Worm (Caenorhabditis elegans) whole organism, L4 larva: ENCODE data around the gene cct-4.

ENCODE experiments used
- D1046.2 ChIP-seq: fragments of 200-800 bp; sonication (Bioruptor generic); IDR thresholded peaks from 2 replicates; pipeline ENCODE4 v1.3.6; 2022; ENCODE audit warnings: missing genetic modification characterization, missing compliant biosample characterization
- F10B5.3 ChIP-seq: sonication (generic microtip); optimal IDR thresholded peaks from 2 replicates; lab custom pipeline; 2016; ENCODE audit warnings: mild to moderate bottlenecking, missing genetic modification characterization, missing compliant biosample characterization
- F26F4.8 ChIP-seq: fragments of 200-800 bp; sonication (Bioruptor generic); conservative IDR thresholded peaks from 2 replicates; pipeline ENCODE4 v1.3.6; 2022; ENCODE audit warnings: missing genetic modification characterization, missing compliant biosample characterization
- F49E8.2 ChIP-seq: sonication (generic microtip); optimal IDR thresholded peaks from 2 replicates; lab custom pipeline; 2016; ENCODE audit warnings: missing compliant biosample characterization, mild to moderate bottlenecking, missing genetic modification characterization, borderline replicate concordance
- T26A8.4 ChIP-seq: fragments of 200-800 bp; sonication (Bioruptor generic); IDR thresholded peaks from 2 replicates; pipeline ENCODE4 v1.3.6; 2022; ENCODE audit warnings: missing genetic modification characterization, missing compliant biosample characterization
- arid-1 ChIP-seq: fragments of 200-800 bp; sonication (Bioruptor generic); conservative IDR thresholded peaks from 2 replicates; pipeline ENCODE4 v1.3.6; 2022; ENCODE audit warnings: missing genetic modification reagents, missing genetic modification characterization, missing compliant biosample characterization
- ceh-44 ChIP-seq: fragments of 200-800 bp; sonication (Bioruptor generic); IDR thresholded peaks from 2 replicates; pipeline ENCODE4 v1.3.6; 2022; ENCODE audit warnings: missing genetic modification reagents, missing genetic modification characterization, missing compliant biosample characterization
- daf-12 ChIP-seq: fragments of 150-350 bp; optimal IDR thresholded peaks from 2 replicates; lab custom pipeline; 2014; ENCODE audit warnings: missing biosample characterization, missing genetic modification reagents, missing genetic modification characterization
- daf-16 ChIP-seq, 3 experiments: sonication (generic microtip); optimal IDR thresholded peaks; 2 replicates each; lab custom pipeline; 2016 to 2017; ENCODE audit warnings: missing genetic modification characterization in 3 of 3, missing genetic modification reagents in 3 of 3, mild to moderate bottlenecking in 2 of 3, missing compliant biosample characterization in 2 of 3, missing biosample characterization in 1 of 3, moderate library complexity in 1 of 3
- dmd-6 ChIP-seq: fragments of 200-800 bp; sonication (Bioruptor generic); IDR thresholded peaks from 2 replicates; pipeline ENCODE4 v1.3.6; 2022; ENCODE audit warnings: missing genetic modification reagents, missing genetic modification characterization, missing compliant biosample characterization
- egl-27 ChIP-seq: sonication (generic microtip); optimal IDR thresholded peaks from 3 replicates; lab custom pipeline; 2017; ENCODE audit warnings: missing biosample characterization, missing genetic modification reagents, missing genetic modification characterization
- fos-1 ChIP-seq: fragments of 150-350 bp; optimal IDR thresholded peaks from 2 replicates; lab custom pipeline; 2014; ENCODE audit warnings: missing biosample characterization, missing genetic modification characterization
- hlh-11 ChIP-seq: fragments of 200-800 bp; sonication (Bioruptor generic); optimal IDR thresholded peaks from 2 replicates; lab custom pipeline; 2018; ENCODE audit warnings: mild to moderate bottlenecking, missing genetic modification characterization, missing compliant biosample characterization
- hlh-30 ChIP-seq: sonication (generic microtip); optimal IDR thresholded peaks from 2 replicates; lab custom pipeline; 2017; ENCODE audit warnings: antibody characterized with exemption, mild to moderate bottlenecking, missing genetic modification characterization, missing compliant biosample characterization; ENCODE audit not compliant: insufficient read depth
- lim-7 ChIP-seq: fragments of 200-800 bp; sonication (Bioruptor generic); IDR thresholded peaks from 2 replicates; pipeline ENCODE4 v1.3.6; 2022; ENCODE audit warnings: missing genetic modification characterization, missing compliant biosample characterization
- lin-1 ChIP-seq: fragments of 200-800 bp; sonication (Bioruptor generic); IDR thresholded peaks from 2 replicates; pipeline ENCODE4 v1.3.6; 2022; ENCODE audit warnings: missing genetic modification reagents, missing genetic modification characterization, missing compliant biosample characterization
- lin-15B ChIP-seq: fragments of 150-350 bp; sonication (generic microtip); optimal IDR thresholded peaks from 3 replicates; lab custom pipeline; 2014; ENCODE audit warnings: missing biosample characterization, missing genetic modification characterization
- lin-29 ChIP-seq: fragments of 200-800 bp; sonication (Bioruptor generic); IDR thresholded peaks from 2 replicates; pipeline ENCODE4 v1.3.6; 2022; ENCODE audit warnings: missing genetic modification reagents, missing genetic modification characterization, missing compliant biosample characterization
- lin-38 ChIP-seq: fragments of 200-800 bp; sonication (Bioruptor generic); IDR thresholded peaks from 2 replicates; pipeline ENCODE4 v1.3.6; 2022; ENCODE audit warnings: missing genetic modification reagents, missing genetic modification characterization, missing compliant biosample characterization
- lir-3 ChIP-seq: sonication (generic microtip); optimal IDR thresholded peaks from 2 replicates; lab custom pipeline; 2016; ENCODE audit warnings: mild to moderate bottlenecking, missing genetic modification characterization, missing compliant biosample characterization
- lsy-2 ChIP-seq, 2 experiments: fragments of 150-350 bp in 1 of 2; sonication (generic microtip) in 1 of 2; optimal IDR thresholded peaks; 2 replicates each; lab custom pipeline; 2014 to 2017; ENCODE audit warnings: missing biosample characterization in 2 of 2, missing genetic modification characterization in 2 of 2
- mdl-1 ChIP-seq, 2 experiments: fragments of 150-350 bp in 1 of 2; sonication (generic microtip) in 1 of 2; optimal IDR thresholded peaks; 2 replicates each; lab custom pipeline; 2014 to 2017; ENCODE audit warnings: missing biosample characterization in 2 of 2, missing genetic modification characterization in 2 of 2
- mdt-29 ChIP-seq: fragments of 200-800 bp; sonication (Bioruptor generic); IDR thresholded peaks from 2 replicates; pipeline ENCODE4 v1.3.6; 2022; ENCODE audit warnings: missing genetic modification reagents, missing genetic modification characterization, missing compliant biosample characterization
- mep-1 ChIP-seq: fragments of 150-350 bp; sonication (generic microtip); optimal IDR thresholded peaks from 3 replicates; lab custom pipeline; 2014; ENCODE audit warnings: missing biosample characterization, missing genetic modification characterization
- mes-2 ChIP-seq: sonication (generic microtip); optimal IDR thresholded peaks from 2 replicates; lab custom pipeline; 2016; ENCODE audit warnings: missing genotype, mild to moderate bottlenecking, missing genetic modification characterization, missing compliant biosample characterization; ENCODE audit not compliant: poor library complexity, severe bottlenecking
- mxl-3 ChIP-seq: fragments of 200-800 bp; sonication (Bioruptor generic); optimal IDR thresholded peaks from 2 replicates; lab custom pipeline; 2018; ENCODE audit warnings: mild to moderate bottlenecking, missing genetic modification characterization, missing compliant biosample characterization
- nhr-11 ChIP-seq: fragments of 150-350 bp; optimal IDR thresholded peaks from 2 replicates; lab custom pipeline; 2014; ENCODE audit warnings: missing biosample characterization, missing genetic modification characterization
- nhr-111 ChIP-seq: fragments of 200-800 bp; sonication (Bioruptor generic); optimal IDR thresholded peaks from 2 replicates; lab custom pipeline; 2018; ENCODE audit warnings: mild to moderate bottlenecking, missing genetic modification characterization, missing compliant biosample characterization
- nhr-25 ChIP-seq: sonication (generic microtip); optimal IDR thresholded peaks from 2 replicates; lab custom pipeline; 2017; ENCODE audit warnings: missing genetic modification characterization, mild to moderate bottlenecking, missing compliant biosample characterization, antibody characterized with exemption, moderate library complexity, borderline replicate concordance; ENCODE audit not compliant: insufficient read depth
- nhr-28 ChIP-seq: fragments of 150-350 bp; optimal IDR thresholded peaks from 2 replicates; lab custom pipeline; 2014; ENCODE audit warnings: missing biosample characterization, missing genetic modification characterization
- nhr-41 ChIP-seq: fragments of 200-800 bp; sonication (Bioruptor generic); IDR thresholded peaks from 2 replicates; pipeline ENCODE4 v1.3.6; 2022; ENCODE audit warnings: missing genetic modification reagents, missing genetic modification characterization, missing compliant biosample characterization
- nhr-42 ChIP-seq: fragments of 200-800 bp; sonication (Bioruptor generic); IDR thresholded peaks from 2 replicates; pipeline ENCODE4 v1.3.6; 2022; ENCODE audit warnings: missing genetic modification characterization, missing compliant biosample characterization
- nhr-77 ChIP-seq: fragments of 150-350 bp; optimal IDR thresholded peaks from 2 replicates; lab custom pipeline; 2014; ENCODE audit warnings: missing biosample characterization, missing genetic modification characterization
- php-3 ChIP-seq: fragments of 200-800 bp; sonication (Bioruptor generic); IDR thresholded peaks from 2 replicates; pipeline ENCODE4 v1.3.6; 2022; ENCODE audit warnings: missing genetic modification reagents, missing genetic modification characterization, missing compliant biosample characterization
- pqm-1 ChIP-seq: sonication (generic microtip); optimal IDR thresholded peaks from 2 replicates; lab custom pipeline; 2017; ENCODE audit warnings: missing biosample characterization, missing genetic modification characterization
- rbr-2 ChIP-seq: sonication (generic microtip); optimal IDR thresholded peaks from 2 replicates; lab custom pipeline; 2016; ENCODE audit warnings: missing genotype, missing genetic modification characterization, missing compliant biosample characterization
- saeg-2 ChIP-seq: fragments of 200-800 bp; sonication (Bioruptor generic); IDR thresholded peaks from 2 replicates; pipeline ENCODE4 v1.3.6; 2022; ENCODE audit warnings: missing genetic modification reagents, missing genetic modification characterization, missing compliant biosample characterization
- skn-1 ChIP-seq: fragments of 150-350 bp; optimal IDR thresholded peaks from 2 replicates; lab custom pipeline; 2014; ENCODE audit warnings: missing biosample characterization, missing genetic modification characterization
- snpc-4 ChIP-seq: fragments of 150-350 bp; optimal IDR thresholded peaks from 2 replicates; lab custom pipeline; 2014; ENCODE audit warnings: missing biosample characterization, missing genetic modification characterization
- tra-1 ChIP-seq: fragments of 200-800 bp; sonication (Bioruptor generic); IDR thresholded peaks from 2 replicates; pipeline ENCODE4 v1.3.6; 2022; ENCODE audit warnings: missing genetic modification reagents, missing genetic modification characterization, missing compliant biosample characterization
- unc-130 ChIP-seq: sonication (generic microtip); optimal IDR thresholded peaks from 2 replicates; lab custom pipeline; 2016; ENCODE audit warnings: missing genetic modification reagents, missing genetic modification characterization, missing compliant biosample characterization
- vab-7 ChIP-seq: fragments of 200-800 bp; sonication (Bioruptor generic); IDR thresholded peaks from 2 replicates; pipeline ENCODE4 v1.3.6; 2022; ENCODE audit warnings: missing genetic modification reagents, missing genetic modification characterization, missing compliant biosample characterization
- zag-1 ChIP-seq: fragments of 150-350 bp; optimal IDR thresholded peaks from 2 replicates; lab custom pipeline; 2014; ENCODE audit warnings: missing biosample characterization, missing genetic modification characterization

Gene cct-4

ce11 chrII:8266559-8266958 is 16.9 kb upstream of the cct-4 start:
- TF ChIP-seq unc-130 (GFP tag; lab: Kevin White, UChicago) (no peak), mxl-3 (GFP tag; lab: Kevin White, UChicago) (peak; percentile 38), lin-15B (tag; lab: Kevin White, UChicago) (no peak), skn-1 (tag; lab: Kevin White, UChicago) (no peak), nhr-11 (no peak), hlh-11 (tag; lab: Kevin White, UChicago) (peak; percentile 35), lir-3 (no peak), F26F4.8 (GFP tag; lab: Robert Waterston, UW) (no peak), daf-16 (GFP tag; optimal IDR thresholded peaks at IDR 0.05; lab: Kevin White, UChicago) (no peak), daf-16 (tag; optimal IDR thresholded peaks at IDR 0.05; lab: Kevin White, UChicago) (no peak), F49E8.2 (tag; lab: Kevin White, UChicago) (no peak), ceh-44 (GFP tag; lab: Robert Waterston, UW) (no peak), nhr-42 (no peak), nhr-25 (no peak), nhr-77 (tag; lab: Kevin White, UChicago) (no peak), vab-7 (GFP tag; lab: Robert Waterston, UW) (no peak), tra-1 (no peak), D1046.2 (GFP tag; lab: Robert Waterston, UW) (no peak), fos-1 (tag; lab: Kevin White, UChicago) (no peak), lim-7 (GFP tag; lab: Robert Waterston, UW) (no peak), nhr-41 (GFP tag; lab: Robert Waterston, UW) (peak; percentile 87; the same call in 1 of the 2 replicates), egl-27 (no peak), lsy-2 (tag; optimal IDR thresholded peaks at IDR 0.05; lab: Kevin White, UChicago) (no peak), zag-1 (tag; lab: Kevin White, UChicago) (no peak), lin-29 (GFP tag; lab: Robert Waterston, UW) (no peak), saeg-2 (no peak), mes-2 (no peak), lin-38 (GFP tag; lab: Robert Waterston, UW) (no peak), rbr-2 (no peak), hlh-30 (no peak), nhr-28 (tag; lab: Kevin White, UChicago) (peak; percentile 56), snpc-4 (no peak), dmd-6 (GFP tag; lab: Robert Waterston, UW) (peak; percentile 79), lin-1 (peak; percentile 18; the same call in 1 of the 2 replicates), php-3 (GFP tag; lab: Robert Waterston, UW) (no peak), daf-12 (tag; lab: Kevin White, UChicago) (no peak), F10B5.3 (tag; lab: Kevin White, UChicago) (no peak), mdt-29 (GFP tag; lab: Robert Waterston, UW) (no peak), pqm-1 (peak; percentile 89), T26A8.4 (GFP tag; lab: Robert Waterston, UW) (no peak)

- TF ChIP-seq arid-1 (GFP tag; lab: Robert Waterston, UW) (no peak), nhr-111 (GFP tag; lab: Kevin White, UChicago) (no peak), mep-1 (tag; lab: Kevin White, UChicago) (no peak), mdl-1 (tag; optimal IDR thresholded peaks at IDR 0.05; lab: Kevin White, UChicago) (peak in 1 of 2 experiments; percentile 56), hlh-30 (peak; percentile 17), hlh-11 (tag; lab: Kevin White, UChicago) (peak; percentile 17), nhr-28 (tag; lab: Kevin White, UChicago) (peak; percentile 53)
- TF ChIP-seq, all 104 proteins: peak for 4
These were observed 15.8 kb upstream of the cct-4 start for ce11 chrII:8267679-8268078.
